Worm (Caenorhabditis elegans) whole organism, L1 larva: ENCODE measurements around the gene xbp-1.

Experiments
- C04F5.9 ChIP-seq: sonication (generic microtip); optimal IDR thresholded peaks from 2 replicates; lab custom pipeline; 2016; ENCODE audit warnings: missing genetic modification characterization, missing compliant biosample characterization
- F16B12.6 ChIP-seq: fragments of 150-350 bp; optimal IDR thresholded peaks from 2 replicates; lab custom pipeline; 2014; ENCODE audit warnings: missing biosample characterization, missing genetic modification characterization
- Y116A8C.19 ChIP-seq: sonication (generic microtip); optimal IDR thresholded peaks from 2 replicates; lab custom pipeline; 2016; ENCODE audit warnings: missing compliant biosample characterization, missing genetic modification characterization, borderline replicate concordance
- ceh-63 ChIP-seq: fragments of 200-800 bp; sonication (Bioruptor generic); optimal IDR thresholded peaks from 2 replicates; lab custom pipeline; 2018; ENCODE audit warnings: mild to moderate bottlenecking, missing genetic modification characterization, missing compliant biosample characterization
- ceh-90 ChIP-seq: sonication (generic microtip); optimal IDR thresholded peaks from 2 replicates; lab custom pipeline; 2016; ENCODE audit warnings: missing genetic modification characterization, missing compliant biosample characterization
- ces-1 ChIP-seq: fragments of 150-350 bp; optimal IDR thresholded peaks from 2 replicates; lab custom pipeline; 2014; ENCODE audit warnings: missing biosample characterization, missing genetic modification reagents, missing genetic modification characterization
- dsc-1 ChIP-seq: sonication (generic microtip); optimal IDR thresholded peaks from 2 replicates; lab custom pipeline; 2016; ENCODE audit warnings: mild to moderate bottlenecking, missing genetic modification characterization, missing compliant biosample characterization
- efl-3 ChIP-seq: fragments of 200-800 bp; sonication (Bioruptor generic); optimal IDR thresholded peaks from 2 replicates; lab custom pipeline; 2018; ENCODE audit warnings: mild to moderate bottlenecking, missing genetic modification characterization, missing compliant biosample characterization
- egl-13 ChIP-seq: sonication (generic microtip); optimal IDR thresholded peaks from 2 replicates; lab custom pipeline; 2016; ENCODE audit warnings: missing genotype, missing genetic modification reagents, missing genetic modification characterization, missing compliant biosample characterization
- egl-27 ChIP-seq, 2 experiments: fragments of 150-350 bp in 1 of 2; sonication (generic microtip); optimal IDR thresholded peaks; 3 replicates each; lab custom pipeline; 2017 to 2018; ENCODE audit warnings: missing biosample characterization in 2 of 2, missing genetic modification characterization in 2 of 2, missing genetic modification reagents in 2 of 2
- elt-2 ChIP-seq: sonication (generic microtip); optimal IDR thresholded peaks from 2 replicates; lab custom pipeline; 2016; ENCODE audit warnings: missing genetic modification characterization, mild to moderate bottlenecking, inconsistent platforms, missing compliant biosample characterization, missing genetic modification reagents
- elt-3 ChIP-seq, 6 experiments: fragments of 150-350 bp in 1 of 6; sonication (generic microtip); optimal IDR thresholded peaks; 2 replicates each; lab custom pipeline; 2017 to 2018; ENCODE audit warnings: missing biosample characterization in 6 of 6, missing genetic modification characterization in 6 of 6, inconsistent platforms in 1 of 6
- ets-5 ChIP-seq: fragments of 200-800 bp; sonication (Bioruptor generic); IDR thresholded peaks from 2 replicates; pipeline ENCODE4 v1.3.6; 2022; ENCODE audit warnings: missing genetic modification characterization, missing compliant biosample characterization
- fkh-10 ChIP-seq: sonication (generic microtip); optimal IDR thresholded peaks from 2 replicates; lab custom pipeline; 2017; ENCODE audit warnings: missing biosample characterization, missing genetic modification reagents, missing genetic modification characterization
- fkh-4 ChIP-seq: sonication (generic microtip); optimal IDR thresholded peaks from 2 replicates; lab custom pipeline; 2016; ENCODE audit warnings: missing compliant biosample characterization, missing genetic modification characterization, borderline replicate concordance
- fkh-8 ChIP-seq: sonication (generic microtip); optimal IDR thresholded peaks from 2 replicates; lab custom pipeline; 2016; ENCODE audit warnings: mild to moderate bottlenecking, missing genetic modification characterization, missing compliant biosample characterization
- fos-1 ChIP-seq: fragments of 150-350 bp; optimal IDR thresholded peaks from 2 replicates; lab custom pipeline; 2014; ENCODE audit warnings: missing biosample characterization, missing genetic modification characterization
- grh-1 ChIP-seq: fragments of 200-800 bp; sonication (Bioruptor generic); IDR thresholded peaks from 2 replicates; pipeline ENCODE4 v1.3.6; 2022; ENCODE audit warnings: missing genetic modification reagents, missing genetic modification characterization, missing compliant biosample characterization
- hlh-17 ChIP-seq: fragments of 200-800 bp; sonication (Bioruptor generic); optimal IDR thresholded peaks from 2 replicates; lab custom pipeline; 2018; ENCODE audit warnings: missing genetic modification characterization, mild to moderate bottlenecking, missing compliant biosample characterization, moderate library complexity, borderline replicate concordance
- isw-1 ChIP-seq: fragments of 200-800 bp; sonication (Bioruptor generic); IDR thresholded peaks from 2 replicates; pipeline ENCODE4 v1.3.6; 2022; ENCODE audit warnings: missing genetic modification characterization, missing compliant biosample characterization
- jun-1 ChIP-seq: fragments of 150-350 bp; optimal IDR thresholded peaks from 2 replicates; lab custom pipeline; 2014; ENCODE audit warnings: missing biosample characterization, missing genetic modification reagents, missing genetic modification characterization
- lin-13 ChIP-seq: fragments of 150-350 bp; optimal IDR thresholded peaks from 2 replicates; lab custom pipeline; 2014; ENCODE audit warnings: missing biosample characterization, missing genetic modification reagents, missing genetic modification characterization
- lin-14 ChIP-seq: fragments of 200-800 bp; sonication (Bioruptor generic); optimal IDR thresholded peaks from 2 replicates; lab custom pipeline; 2018; ENCODE audit warnings: mild to moderate bottlenecking, missing genetic modification characterization, moderate library complexity, missing compliant biosample characterization
- lin-35 ChIP-seq, 2 experiments: fragments of 150-350 bp; optimal IDR thresholded peaks; 2 replicates each; lab custom pipeline; 2014; ENCODE audit warnings: missing biosample characterization in 2 of 2, missing genetic modification characterization in 2 of 2, missing genetic modification reagents in 2 of 2
- lin-39 ChIP-seq: fragments of 150-350 bp; optimal IDR thresholded peaks from 2 replicates; lab custom pipeline; 2014; ENCODE audit warnings: missing biosample characterization, missing genetic modification reagents, missing genetic modification characterization
- mab-9 ChIP-seq: fragments of 200-800 bp; sonication (Bioruptor generic); IDR thresholded peaks from 2 replicates; pipeline ENCODE4 v1.3.6; 2022; ENCODE audit warnings: missing genetic modification reagents, missing genetic modification characterization, missing compliant biosample characterization
- mef-2 ChIP-seq: fragments of 150-350 bp; optimal IDR thresholded peaks from 2 replicates; lab custom pipeline; 2014; ENCODE audit warnings: missing biosample characterization, missing genetic modification characterization
- mep-1 ChIP-seq: fragments of 150-350 bp; optimal IDR thresholded peaks from 2 replicates; lab custom pipeline; 2014; ENCODE audit warnings: missing biosample characterization, missing genetic modification characterization
- nhr-20 ChIP-seq: sonication (generic microtip); optimal IDR thresholded peaks from 2 replicates; lab custom pipeline; 2016; ENCODE audit warnings: mild to moderate bottlenecking, missing genetic modification characterization, missing compliant biosample characterization
- nhr-28 ChIP-seq: fragments of 150-350 bp; optimal IDR thresholded peaks from 2 replicates; lab custom pipeline; 2014; ENCODE audit warnings: missing biosample characterization, missing genetic modification characterization
- nhr-47 ChIP-seq: sonication (generic microtip); optimal IDR thresholded peaks from 2 replicates; lab custom pipeline; 2016; ENCODE audit warnings: mild to moderate bottlenecking, missing genetic modification characterization, moderate library complexity, missing compliant biosample characterization
- nhr-71 ChIP-seq: sonication (generic microtip); optimal IDR thresholded peaks from 2 replicates; lab custom pipeline; 2016; ENCODE audit warnings: mild to moderate bottlenecking, missing genetic modification characterization, moderate library complexity, missing compliant biosample characterization
- nhr-76 ChIP-seq: sonication (generic microtip); optimal IDR thresholded peaks from 2 replicates; lab custom pipeline; 2017; ENCODE audit warnings: missing biosample characterization, missing genetic modification characterization
- nhr-84 ChIP-seq: sonication (generic microtip); optimal IDR thresholded peaks from 2 replicates; lab custom pipeline; 2017; ENCODE audit warnings: missing biosample characterization, missing genetic modification characterization
- nhr-85 ChIP-seq: sonication (generic microtip); peaks from one replicate; lab custom pipeline; 2016; ENCODE audit warnings: missing genetic modification characterization, inconsistent platforms, missing compliant biosample characterization
- nhr-90 ChIP-seq: sonication (generic microtip); optimal IDR thresholded peaks from 2 replicates; lab custom pipeline; 2016; ENCODE audit warnings: mild to moderate bottlenecking, missing genetic modification characterization, missing compliant biosample characterization; ENCODE audit not compliant: poor library complexity
- pqm-1 ChIP-seq: sonication (generic microtip); optimal IDR thresholded peaks from 3 replicates; lab custom pipeline; 2017; ENCODE audit warnings: missing biosample characterization, missing genetic modification characterization
- rnt-1 ChIP-seq: sonication (generic microtip); optimal IDR thresholded peaks from 2 replicates; lab custom pipeline; 2016; ENCODE audit warnings: mild to moderate bottlenecking, missing genetic modification characterization, moderate library complexity, missing compliant biosample characterization
- sox-4 ChIP-seq: sonication (generic microtip); optimal IDR thresholded peaks from 2 replicates; lab custom pipeline; 2016; ENCODE audit warnings: missing genetic modification characterization, missing compliant biosample characterization
- swsn-7 ChIP-seq: sonication (generic microtip); optimal IDR thresholded peaks from 2 replicates; lab custom pipeline; 2016; ENCODE audit warnings: missing genetic modification characterization, missing compliant biosample characterization
- tlp-1 ChIP-seq: fragments of 150-350 bp; optimal IDR thresholded peaks from 2 replicates; lab custom pipeline; 2014; ENCODE audit warnings: missing biosample characterization, missing genetic modification characterization
- unc-62 ChIP-seq: fragments of 150-350 bp; optimal IDR thresholded peaks from 2 replicates; lab custom pipeline; 2014; ENCODE audit warnings: missing biosample characterization, missing genetic modification reagents, missing genetic modification characterization
- vab-15 ChIP-seq: sonication (generic microtip); optimal IDR thresholded peaks from 2 replicates; lab custom pipeline; 2017; ENCODE audit warnings: missing genotype, mild to moderate bottlenecking, missing genetic modification characterization, missing compliant biosample characterization
- zip-4 ChIP-seq: fragments of 200-800 bp; sonication (Bioruptor generic); optimal IDR thresholded peaks from 2 replicates; lab custom pipeline; 2018; ENCODE audit warnings: mild to moderate bottlenecking, missing genetic modification characterization, moderate library complexity, missing compliant biosample characterization

xbp-1 gene

ce11 chrIII:4160937-4161336, 32.7 kb upstream of the xbp-1 start, which contains the start of gene C01G12.16:
TSS of gene C01G12.16 (plus strand) at chrIII:4161237.
- TF ChIP-seq nhr-20 (tag; lab: Kevin White, UChicago): no peak
- no peak for TF ChIP-seq fkh-8 (tag; lab: Kevin White, UChicago)
- TF ChIP-seq egl-27 (tag; optimal IDR thresholded peaks at IDR 0.05; lab: Kevin White, UChicago): no peak
- no peak for TF ChIP-seq lin-13
- no peak for TF ChIP-seq lin-39
- TF ChIP-seq ets-5 (GFP tag; lab: Robert Waterston, UW): no peak

- TF ChIP-seq nhr-84: no peak
- no peak for TF ChIP-seq isw-1 (GFP tag; lab: Robert Waterston, UW)
- TF ChIP-seq fos-1: no peak
- no peak for TF ChIP-seq grh-1 (GFP tag; lab: Robert Waterston, UW)
- TF ChIP-seq fkh-4 (tag; lab: Kevin White, UChicago): no peak
- no peak for TF ChIP-seq nhr-71 (tag; lab: Kevin White, UChicago)
- TF ChIP-seq F16B12.6 (tag; lab: Kevin White, UChicago): no peak
- TF ChIP-seq egl-27 (tag; optimal IDR thresholded peaks at IDR 0.05; lab: Kevin White, UChicago): no peak
- no peak for TF ChIP-seq tlp-1 (tag; lab: Kevin White, UChicago)
- TF ChIP-seq Y116A8C.19 (tag; lab: Kevin White, UChicago): no peak
- no peak for TF ChIP-seq nhr-76 (tag; lab: Kevin White, UChicago)
- TF ChIP-seq pqm-1 (tag; lab: Kevin White, UChicago): no peak
- TF ChIP-seq nhr-28: no peak
- no peak for TF ChIP-seq swsn-7 (tag; lab: Kevin White, UChicago)
- TF ChIP-seq nhr-90 (tag; lab: Kevin White, UChicago): no peak
- TF ChIP-seq unc-62: no peak
- TF ChIP-seq egl-13 (tag; lab: Kevin White, UChicago): no peak
- no peak for TF ChIP-seq zip-4 (GFP tag; lab: Kevin White, UChicago)
These were observed 29.5 kb upstream of the xbp-1 start, which contains the start of gene C16C10.8 for ce11 chrIII:4164071-4164470. TSS of gene C16C10.8 (minus strand) at chrIII:4164171.

DNA sequence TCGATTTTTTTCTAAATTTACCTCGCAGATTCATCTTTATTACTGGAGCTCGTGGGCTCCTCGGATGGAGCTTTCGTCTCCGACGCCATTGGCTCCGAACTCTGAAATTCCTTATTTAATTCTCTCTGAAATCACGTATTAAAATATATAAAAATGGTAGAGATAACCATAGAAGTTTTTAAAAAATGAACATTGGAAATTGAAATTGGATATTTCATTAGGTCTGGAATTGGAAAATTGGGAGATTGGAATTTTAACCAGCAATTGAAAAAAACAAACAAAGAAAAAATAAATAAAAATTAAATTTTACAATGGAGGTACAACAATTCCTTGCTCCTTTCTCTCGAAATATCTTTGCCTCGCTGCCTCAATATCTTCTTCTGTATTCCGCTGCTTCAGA, 26.9 kb upstream of the xbp-1 start, which contains the start of gene rnf-5:
Gene rnf-5, minus strand, starts transcription at position 101 of the 400 bp plus-strand sequence.
- TF ChIP-seq lin-14: no peak
- TF ChIP-seq swsn-7 (tag; lab: Kevin White, UChicago): no peak
- no peak for TF ChIP-seq elt-3 (tag; optimal IDR thresholded peaks at IDR 0.05; lab: Kevin White, UChicago)
- TF ChIP-seq, all 84 proteins: peak for 0

DNA sequence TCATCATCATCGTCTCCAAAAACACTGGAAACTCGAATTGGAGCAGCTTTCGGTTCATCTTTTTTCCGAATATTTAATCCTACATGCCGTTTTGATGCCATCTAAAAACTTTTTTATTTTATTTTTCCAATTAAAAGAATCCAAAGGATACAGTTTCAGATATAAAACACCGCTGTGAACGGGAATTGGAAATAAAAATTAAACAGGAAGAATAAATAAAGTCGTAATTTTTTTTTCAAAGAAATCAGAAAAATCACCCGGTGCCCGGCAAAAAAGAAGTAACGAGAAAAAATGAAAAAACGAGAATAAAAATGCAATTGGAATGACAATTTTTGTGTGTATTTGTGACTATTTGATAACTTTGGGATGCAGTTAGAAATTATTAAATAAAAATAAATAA, 24.9 kb upstream of the xbp-1 start, which contains the start of gene ccdc-55:
Gene ccdc-55, minus strand, starts transcription at position 101 of the 400 bp plus-strand sequence.
- TF ChIP-seq hlh-17: no peak
- TF ChIP-seq ceh-90 (tag; lab: Kevin White, UChicago): no peak
- TF ChIP-seq C04F5.9 (tag; lab: Kevin White, UChicago): no peak
- no peak for TF ChIP-seq mef-2 (tag; lab: Kevin White, UChicago)
- no peak for TF ChIP-seq lin-14
- TF ChIP-seq tlp-1 (tag; lab: Kevin White, UChicago): no peak

ce11 chrIII:4170903-4171377, 22.7 kb upstream of the xbp-1 start, which contains the start of the genes rnf-121 and C16C10.4:
TSS of gene rnf-121 (minus strand) at chrIII:4170953.
TSS of gene C16C10.4 (plus strand) at chrIII:4171336.
- TF ChIP-seq jun-1 (tag; lab: Kevin White, UChicago) (peak; percentile 45), ets-5 (GFP tag; lab: Robert Waterston, UW) (no peak), lin-14 (no peak), vab-15 (tag; lab: Kevin White, UChicago) (no peak), ceh-90 (tag; lab: Kevin White, UChicago) (no peak), nhr-47 (tag; lab: Kevin White, UChicago) (peak; percentile 76), efl-3 (GFP tag; lab: Kevin White, UChicago) (peak; percentile 14), lin-13 (no peak), sox-4 (tag; lab: Kevin White, UChicago) (no peak), tlp-1 (tag; lab: Kevin White, UChicago) (no peak), lin-35 (GFP tag; optimal IDR thresholded peaks at IDR 0.05; lab: Kevin White, UChicago) (peak in 1 of 2 experiments; percentile 72), mep-1 (tag; lab: Kevin White, UChicago) (peak; percentile 74), fkh-10 (GFP tag; lab: Kevin White, UChicago) (no peak), ces-1 (GFP tag; lab: Kevin White, UChicago) (no peak), mab-9 (0 out of 2 replicates have a peak, but pooled peaks have one; percentile 23), Y116A8C.19 (tag; lab: Kevin White, UChicago) (no peak), dsc-1 (tag; lab: Kevin White, UChicago) (peak; percentile 78), ceh-63 (GFP tag; lab: Kevin White, UChicago) (no peak), nhr-85 (tag; lab: Kevin White, UChicago) (peak; percentile 81), elt-2 (tag; lab: Kevin White, UChicago) (peak; percentile 28), rnt-1 (tag; lab: Kevin White, UChicago) (peak; percentile 88)
